Worm (Caenorhabditis elegans) whole organism, young adult: Measurements from ENCODE around the gene rpy-1.

Experiments used
- B0019.2 ChIP-seq: fragments of 200-800 bp; sonication (Bioruptor generic); conservative IDR thresholded peaks from 2 replicates; pipeline ENCODE4 v1.3.6; 2022; ENCODE audit warnings: missing genetic modification reagents, missing genetic modification characterization, missing compliant biosample characterization
- B0035.1 ChIP-seq: sonication (generic microtip); optimal IDR thresholded peaks from 2 replicates; lab custom pipeline; 2016; ENCODE audit warnings: missing genetic modification characterization, mild to moderate bottlenecking, missing compliant biosample characterization, missing genotype, missing genetic modification reagents
- ama-1 ChIP-seq, 3 experiments: fragments of 150-350 bp in 1 of 3; sonication (generic microtip) in 2 of 3; optimal IDR thresholded peaks; 2 replicates each; lab custom pipeline; 2014 to 2018; ENCODE audit warnings: missing biosample characterization in 2 of 3, missing genetic modification characterization in 2 of 3, missing genetic modification reagents in 2 of 3
- bed-2 ChIP-seq: fragments of 200-800 bp; sonication (Bioruptor generic); IDR thresholded peaks from 2 replicates; pipeline ENCODE4 v1.3.6; 2022; ENCODE audit warnings: missing genetic modification reagents, missing genetic modification characterization, missing compliant biosample characterization
- die-1 ChIP-seq: sonication (generic microtip); optimal IDR thresholded peaks from 2 replicates; lab custom pipeline; 2016; ENCODE audit warnings: missing genotype, mild to moderate bottlenecking, missing genetic modification characterization, missing compliant biosample characterization
- ekl-4 ChIP-seq: fragments of 200-800 bp; sonication (Bioruptor generic); IDR thresholded peaks from 2 replicates; pipeline ENCODE4 v1.3.6; 2022; ENCODE audit warnings: missing genetic modification reagents, missing genetic modification characterization, missing compliant biosample characterization
- let-526 ChIP-seq: fragments of 200-800 bp; sonication (Bioruptor generic); IDR thresholded peaks from 2 replicates; pipeline ENCODE4 v1.3.6; 2022; ENCODE audit warnings: missing genetic modification reagents, missing genetic modification characterization, missing compliant biosample characterization

- TF ChIP-seq bed-2 (GFP tag; lab: Robert Waterston, UW) (no peak), B0035.1 (tag; lab: Kevin White, UChicago) (no peak), B0019.2 (GFP tag; lab: Robert Waterston, UW) (no peak), die-1 (tag; lab: Kevin White, UChicago) (no peak), let-526 (GFP tag; lab: Robert Waterston, UW) (no peak), ekl-4 (no peak), ama-1 (optimal IDR thresholded peaks at IDR 0.05; lab: Kevin White, UChicago) (no peak), ama-1 (GFP tag; optimal IDR thresholded peaks at IDR 0.05; lab: Kevin White, UChicago) (no peak)
Observed at ce11 chrII:6744648-6745047, 39.2 kb upstream of the rpy-1 start, which contains the start of gene ins-15.
